Worm (Caenorhabditis elegans) whole organism, midembryonic: ENCODE measurements around the gene eftu-2.

Source experiments
- T22C8.4 ChIP-seq: fragments of 200-800 bp; sonication (Bioruptor generic); IDR thresholded peaks from 2 replicates; pipeline ENCODE4 v1.3.6; 2022; ENCODE audit warnings: missing genetic modification characterization, missing compliant biosample characterization
- cog-1 ChIP-seq: sonication (generic microtip); optimal IDR thresholded peaks from 2 replicates; lab custom pipeline; 2016; ENCODE audit warnings: missing genetic modification characterization, missing compliant biosample characterization
- flt-1 ChIP-seq: fragments of 200-800 bp; sonication (Bioruptor generic); IDR thresholded peaks from 2 replicates; pipeline ENCODE4 v1.3.6; 2022; ENCODE audit warnings: missing genetic modification characterization, missing compliant biosample characterization
- klf-2 ChIP-seq: fragments of 200-800 bp; sonication (Bioruptor generic); conservative IDR thresholded peaks from 2 replicates; pipeline ENCODE4 v1.3.6; 2022; ENCODE audit warnings: missing genetic modification reagents, missing genetic modification characterization, missing compliant biosample characterization
- med-1 ChIP-seq: sonication (generic microtip); optimal IDR thresholded peaks from 2 replicates; lab custom pipeline; 2017; ENCODE audit warnings: missing genetic modification characterization, mild to moderate bottlenecking, missing compliant biosample characterization, antibody characterized with exemption, missing genetic modification reagents; ENCODE audit not compliant: insufficient read depth
- ref-1 ChIP-seq: fragments of 200-800 bp; sonication (Bioruptor generic); conservative IDR thresholded peaks from 2 replicates; pipeline ENCODE4 v1.3.6; 2022; ENCODE audit warnings: missing genetic modification reagents, missing genetic modification characterization, missing compliant biosample characterization
- tab-1 ChIP-seq: fragments of 200-800 bp; sonication (Bioruptor generic); IDR thresholded peaks from 2 replicates; pipeline ENCODE4 v1.3.6; 2022; ENCODE audit warnings: missing genetic modification characterization, missing compliant biosample characterization
- ztf-23 ChIP-seq: fragments of 200-800 bp; sonication (Bioruptor generic); IDR thresholded peaks from 2 replicates; pipeline ENCODE4 v1.3.6; 2022; ENCODE audit warnings: missing genetic modification reagents, missing genetic modification characterization, missing compliant biosample characterization
- ztf-29 ChIP-seq: fragments of 200-800 bp; sonication (Bioruptor generic); IDR thresholded peaks from 2 replicates; pipeline ENCODE4 v1.3.6; 2022; ENCODE audit warnings: missing genetic modification reagents, missing genetic modification characterization, missing compliant biosample characterization

Gene eftu-2

ce11 chrIII:6019512-6020209, 10.3 kb downstream of the eftu-2 start, which contains the start of the genes npp-10 and cyk-3:
Gene npp-10 (minus strand): TSS chrIII:6019562.
Gene cyk-3 (plus strand): TSS chrIII:6020159.
- TF ChIP-seq tab-1 (GFP tag; lab: Robert Waterston, UW) (no peak), ztf-29 (no peak), ztf-23 (GFP tag; lab: Robert Waterston, UW) (no peak), klf-2 (GFP tag; lab: Robert Waterston, UW) (no peak), med-1 (GFP tag; lab: Kevin White, UChicago) (no peak), ref-1 (GFP tag; lab: Robert Waterston, UW) (no peak), T22C8.4 (no peak), cog-1 (tag; lab: Kevin White, UChicago) (no peak), flt-1 (GFP tag; lab: Robert Waterston, UW) (no peak)

- TF ChIP-seq cog-1 (tag; lab: Kevin White, UChicago) (no peak), ref-1 (GFP tag; lab: Robert Waterston, UW) (no peak), flt-1 (GFP tag; lab: Robert Waterston, UW) (no peak), ztf-29 (no peak), klf-2 (GFP tag; lab: Robert Waterston, UW) (no peak), med-1 (GFP tag; lab: Kevin White, UChicago) (no peak), ztf-23 (GFP tag; lab: Robert Waterston, UW) (no peak), T22C8.4 (no peak), tab-1 (GFP tag; lab: Robert Waterston, UW) (no peak)
Measured at ce11 chrIII:6028432-6028831, 19.1 kb downstream of the eftu-2 start, which contains the start of gene tbx-7. Gene tbx-7 (minus strand): TSS chrIII:6028532.

- no peak for TF ChIP-seq tab-1 (GFP tag; lab: Robert Waterston, UW)
- TF ChIP-seq cog-1 (tag; lab: Kevin White, UChicago), result no peak
- TF ChIP-seq ztf-29, result no peak
- no peak for TF ChIP-seq klf-2 (GFP tag; lab: Robert Waterston, UW)
- no peak for TF ChIP-seq ztf-23 (GFP tag; lab: Robert Waterston, UW)
- TF ChIP-seq ref-1 (GFP tag; lab: Robert Waterston, UW), result no peak
- no peak for TF ChIP-seq T22C8.4
- TF ChIP-seq med-1 (GFP tag; lab: Kevin White, UChicago), result no peak
- TF ChIP-seq flt-1 (GFP tag; lab: Robert Waterston, UW), result no peak
Measured at ce11 chrIII:6030483-6030882, 21.1 kb downstream of the eftu-2 start, which contains the start of gene ZK328.6. Gene ZK328.6 (minus strand): TSS chrIII:6030583.

- no peak for TF ChIP-seq ref-1 (GFP tag; lab: Robert Waterston, UW)
- no peak for TF ChIP-seq T22C8.4
- TF ChIP-seq ztf-23 (GFP tag; lab: Robert Waterston, UW), result no peak
- no peak for TF ChIP-seq klf-2 (GFP tag; lab: Robert Waterston, UW)
- TF ChIP-seq med-1 (GFP tag; lab: Kevin White, UChicago), result no peak
- no peak for TF ChIP-seq flt-1 (GFP tag; lab: Robert Waterston, UW)
- no peak for TF ChIP-seq cog-1 (tag; lab: Kevin White, UChicago)
- TF ChIP-seq tab-1 (GFP tag; lab: Robert Waterston, UW), result no peak
- TF ChIP-seq ztf-29, result no peak
Measured at ce11 chrIII:6039370-6039769, 30.0 kb downstream of the eftu-2 start, which contains the start of gene ift-139. Gene ift-139 (minus strand): TSS chrIII:6039470.

- TF ChIP-seq klf-2 (GFP tag; lab: Robert Waterston, UW) (no peak), ztf-29 (no peak)
Measured at ce11 chrIII:6046881-6047280, 37.5 kb downstream of the eftu-2 start, which contains the start of gene tbx-11. Gene tbx-11 (minus strand): TSS chrIII:6046981.

ce11 chrIII:6055706-6056105, 46.3 kb downstream of the eftu-2 start, which contains the start of gene F40H6.5:
Gene F40H6.5 (minus strand): TSS chrIII:6055806.
- TF ChIP-seq ztf-29, result no peak
- TF ChIP-seq klf-2 (GFP tag; lab: Robert Waterston, UW), result no peak
- no peak for TF ChIP-seq T22C8.4
- TF ChIP-seq tab-1 (GFP tag; lab: Robert Waterston, UW), result no peak
- TF ChIP-seq med-1 (GFP tag; lab: Kevin White, UChicago), result no peak
- no peak for TF ChIP-seq ref-1 (GFP tag; lab: Robert Waterston, UW)
- no peak for TF ChIP-seq cog-1 (tag; lab: Kevin White, UChicago)

ce11 chrIII:6056179-6056578, 46.8 kb downstream of the eftu-2 start:
- TF ChIP-seq med-1 (GFP tag; lab: Kevin White, UChicago), result no peak

ce11 chrIII:6056770-6057169, 47.4 kb downstream of the eftu-2 start, which contains the start of gene clc-10:
Gene clc-10 (plus strand): TSS chrIII:6057070.
- no peak for TF ChIP-seq med-1 (GFP tag; lab: Kevin White, UChicago)
- no peak for TF ChIP-seq T22C8.4
- no peak for TF ChIP-seq tab-1 (GFP tag; lab: Robert Waterston, UW)
- TF ChIP-seq ztf-29, result no peak
- no peak for TF ChIP-seq flt-1 (GFP tag; lab: Robert Waterston, UW)
- TF ChIP-seq ref-1 (GFP tag; lab: Robert Waterston, UW), result no peak
- no peak for TF ChIP-seq cog-1 (tag; lab: Kevin White, UChicago)
- no peak for TF ChIP-seq klf-2 (GFP tag; lab: Robert Waterston, UW)
- no peak for TF ChIP-seq ztf-23 (GFP tag; lab: Robert Waterston, UW)
